Worm (Caenorhabditis elegans) whole organism, L2 larva: ENCODE measurements around the gene F42A9.11.

Source experiments
- C34F6.9 ChIP-seq: fragments of 150-350 bp; optimal IDR thresholded peaks from 2 replicates; lab custom pipeline; 2014; ENCODE audit warnings: missing biosample characterization, missing genetic modification characterization
- F13H6.1 ChIP-seq: sonication (generic microtip); optimal IDR thresholded peaks from 2 replicates; lab custom pipeline; 2016; ENCODE audit warnings: missing genetic modification characterization, missing compliant biosample characterization
- ZK546.5 ChIP-seq: sonication (generic microtip); optimal IDR thresholded peaks from 2 replicates; lab custom pipeline; 2017; ENCODE audit warnings: missing biosample characterization, missing genetic modification characterization
- alr-1 ChIP-seq: fragments of 150-350 bp; optimal IDR thresholded peaks from 2 replicates; lab custom pipeline; 2014; ENCODE audit warnings: missing biosample characterization, missing genetic modification characterization
- blmp-1 ChIP-seq: sonication (generic microtip); optimal IDR thresholded peaks from 2 replicates; lab custom pipeline; 2017; ENCODE audit warnings: missing genetic modification characterization, mild to moderate bottlenecking, missing compliant biosample characterization, antibody characterized with exemption, moderate library complexity; ENCODE audit not compliant: insufficient read depth
- ceh-82 ChIP-seq: fragments of 150-350 bp; optimal IDR thresholded peaks from 2 replicates; lab custom pipeline; 2014; ENCODE audit warnings: missing biosample characterization, missing genetic modification characterization
- crh-2 ChIP-seq: sonication (generic microtip); optimal IDR thresholded peaks from 2 replicates; lab custom pipeline; 2017; ENCODE audit warnings: missing biosample characterization, missing genetic modification characterization
- dmd-4 ChIP-seq: sonication (generic microtip); optimal IDR thresholded peaks from 2 replicates; lab custom pipeline; 2017; ENCODE audit warnings: missing biosample characterization, missing genetic modification characterization
- elt-1 ChIP-seq: fragments of 150-350 bp; optimal IDR thresholded peaks from 2 replicates; lab custom pipeline; 2014; ENCODE audit warnings: missing biosample characterization, missing genetic modification characterization
- elt-3 ChIP-seq: sonication (generic microtip); optimal IDR thresholded peaks from 2 replicates; lab custom pipeline; 2017; ENCODE audit warnings: missing biosample characterization, missing genetic modification characterization
- fos-1 ChIP-seq: fragments of 150-350 bp; optimal IDR thresholded peaks from 2 replicates; lab custom pipeline; 2014; ENCODE audit warnings: missing biosample characterization, missing genetic modification characterization
- gmeb-1 ChIP-seq: fragments of 150-350 bp; optimal IDR thresholded peaks from 2 replicates; lab custom pipeline; 2014; ENCODE audit warnings: missing biosample characterization, missing genetic modification characterization
- lin-11 ChIP-seq: fragments of 150-350 bp; sonication (generic microtip); optimal IDR thresholded peaks from 2 replicates; lab custom pipeline; 2014; ENCODE audit warnings: missing biosample characterization, missing genetic modification characterization, inconsistent platforms, mixed read lengths
- lin-39 ChIP-seq: fragments of 150-350 bp; optimal IDR thresholded peaks from 2 replicates; lab custom pipeline; 2014; ENCODE audit warnings: missing biosample characterization, missing genetic modification reagents, missing genetic modification characterization
- lsy-2 ChIP-seq, 2 experiments: fragments of 150-350 bp in 1 of 2; sonication (generic microtip) in 1 of 2; optimal IDR thresholded peaks; 2 replicates each; lab custom pipeline; 2014 to 2017; ENCODE audit warnings: missing biosample characterization in 2 of 2, missing genetic modification characterization in 2 of 2
- mab-5 ChIP-seq: fragments of 150-350 bp; optimal IDR thresholded peaks from 2 replicates; lab custom pipeline; 2014; ENCODE audit warnings: missing biosample characterization, missing genetic modification characterization
- mbf-1 ChIP-seq: sonication (generic microtip); optimal IDR thresholded peaks from 2 replicates; lab custom pipeline; 2017; ENCODE audit warnings: missing biosample characterization, missing genetic modification characterization
- mdl-1 ChIP-seq, 2 experiments: fragments of 150-350 bp in 1 of 2; sonication (generic microtip) in 1 of 2; optimal IDR thresholded peaks; 2 replicates each; lab custom pipeline; 2017; ENCODE audit warnings: missing biosample characterization in 2 of 2, missing genetic modification characterization in 2 of 2
- nhr-12 ChIP-seq: fragments of 150-350 bp; optimal IDR thresholded peaks from 2 replicates; lab custom pipeline; 2014; ENCODE audit warnings: missing biosample characterization, missing genetic modification characterization
- nhr-23 ChIP-seq: fragments of 150-350 bp; optimal IDR thresholded peaks from 2 replicates; lab custom pipeline; 2014; ENCODE audit warnings: missing biosample characterization, missing genetic modification reagents, missing genetic modification characterization
- nhr-237 ChIP-seq: fragments of 150-350 bp; optimal IDR thresholded peaks from 2 replicates; lab custom pipeline; 2014; ENCODE audit warnings: missing biosample characterization, missing genetic modification characterization
- nhr-25 ChIP-seq: fragments of 150-350 bp; sonication (generic microtip); optimal IDR thresholded peaks from 3 replicates; lab custom pipeline; 2014; ENCODE audit warnings: missing biosample characterization, missing genetic modification characterization
- nhr-6 ChIP-seq: fragments of 150-350 bp; optimal IDR thresholded peaks from 2 replicates; lab custom pipeline; 2014; ENCODE audit warnings: missing biosample characterization, missing genetic modification characterization
- nhr-77 ChIP-seq: fragments of 150-350 bp; optimal IDR thresholded peaks from 2 replicates; lab custom pipeline; 2014; ENCODE audit warnings: missing biosample characterization, missing genetic modification characterization
- sem-4 ChIP-seq: fragments of 150-350 bp; optimal IDR thresholded peaks from 2 replicates; lab custom pipeline; 2014; ENCODE audit warnings: missing biosample characterization, missing genetic modification reagents, missing genetic modification characterization
- skn-1 ChIP-seq: sonication (generic microtip); optimal IDR thresholded peaks from 2 replicates; lab custom pipeline; 2017; ENCODE audit warnings: missing biosample characterization, missing genetic modification characterization
- snpc-4 ChIP-seq: fragments of 150-350 bp; optimal IDR thresholded peaks from 2 replicates; lab custom pipeline; 2014; ENCODE audit warnings: missing biosample characterization, missing genetic modification characterization
- unc-55 ChIP-seq: fragments of 150-350 bp; sonication (generic microtip); optimal IDR thresholded peaks from 3 replicates; lab custom pipeline; 2014; ENCODE audit warnings: missing biosample characterization, missing genetic modification reagents, missing genetic modification characterization
- unc-62 ChIP-seq: fragments of 150-350 bp; optimal IDR thresholded peaks from 2 replicates; lab custom pipeline; 2014; ENCODE audit warnings: missing biosample characterization, missing genetic modification reagents, missing genetic modification characterization
- ztf-11 ChIP-seq: sonication (generic microtip); optimal IDR thresholded peaks from 2 replicates; lab custom pipeline; 2017; ENCODE audit warnings: missing biosample characterization, missing genetic modification characterization

F42A9.11 gene

ce11 chrIV:8631033-8631432 is 3.6 kb downstream of the F42A9.11 start, which contains the start of gene dgk-4:
dgk-4 (plus strand) TSS chrIV:8631333.
- TF ChIP-seq mdl-1 (tag; optimal IDR thresholded peaks at IDR 0.05; lab: Kevin White, UChicago), result no peak
- no peak for TF ChIP-seq alr-1 (tag; lab: Kevin White, UChicago)
- no peak for TF ChIP-seq lin-39
- TF ChIP-seq nhr-77 (tag; lab: Kevin White, UChicago), result no peak
- no peak for TF ChIP-seq ztf-11 (tag; lab: Kevin White, UChicago)
- no peak for TF ChIP-seq elt-1 (tag; lab: Kevin White, UChicago)
- TF ChIP-seq nhr-25 (tag; lab: Kevin White, UChicago), result no peak

DNA sequence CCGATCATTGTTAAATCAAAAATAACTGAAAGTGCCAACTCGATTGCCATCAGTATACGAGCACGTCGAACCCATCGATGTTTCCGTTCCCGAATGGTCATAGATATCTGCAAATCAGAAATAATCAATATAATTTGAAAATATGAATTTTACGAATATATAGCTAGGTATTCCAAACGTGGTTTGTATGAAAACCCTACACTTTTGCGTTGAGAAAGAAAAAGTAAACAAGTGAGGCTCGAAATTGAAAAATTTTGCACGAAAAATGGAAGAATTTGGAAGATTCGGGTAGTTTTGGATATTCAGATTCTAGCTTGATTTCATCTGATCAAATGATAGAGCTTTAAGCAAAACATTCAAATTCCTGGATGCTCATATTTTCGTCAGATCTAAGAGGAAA is 11.3 kb downstream of the F42A9.11 start, which contains the start of gene F42A9.9:
F42A9.9 (minus strand) TSS at position 101 of the 400 bp plus-strand sequence.
- TF ChIP-seq unc-55 (GFP tag; lab: Kevin White, UChicago) (no peak), nhr-237 (tag; lab: Kevin White, UChicago) (no peak), elt-3 (tag; lab: Kevin White, UChicago) (no peak), nhr-12 (tag; lab: Kevin White, UChicago) (no peak), F13H6.1 (tag; lab: Kevin White, UChicago) (no peak), C34F6.9 (tag; lab: Kevin White, UChicago) (no peak), mdl-1 (tag; optimal IDR thresholded peaks at IDR 0.05; lab: Kevin White, UChicago) (no peak), lsy-2 (tag; optimal IDR thresholded peaks at IDR 0.05; lab: Kevin White, UChicago) (no peak), blmp-1 (no peak), ztf-11 (tag; lab: Kevin White, UChicago) (no peak), unc-62 (GFP tag; lab: Kevin White, UChicago) (no peak), sem-4 (tag; lab: Kevin White, UChicago) (no peak), lin-39 (no peak), nhr-25 (tag; lab: Kevin White, UChicago) (no peak), elt-1 (tag; lab: Kevin White, UChicago) (no peak), nhr-23 (tag; lab: Kevin White, UChicago) (no peak), snpc-4 (tag; lab: Kevin White, UChicago) (no peak), ceh-82 (tag; lab: Kevin White, UChicago) (no peak), skn-1 (tag; lab: Kevin White, UChicago) (no peak), mab-5 (tag; lab: Kevin White, UChicago) (no peak)

ce11 chrIV:8644432-8644831 is 17.0 kb downstream of the F42A9.11 start, which contains the start of gene C49C8.3:
C49C8.3 (plus strand) TSS chrIV:8644732.
- no peak for TF ChIP-seq unc-55 (GFP tag; lab: Kevin White, UChicago)

DNA sequence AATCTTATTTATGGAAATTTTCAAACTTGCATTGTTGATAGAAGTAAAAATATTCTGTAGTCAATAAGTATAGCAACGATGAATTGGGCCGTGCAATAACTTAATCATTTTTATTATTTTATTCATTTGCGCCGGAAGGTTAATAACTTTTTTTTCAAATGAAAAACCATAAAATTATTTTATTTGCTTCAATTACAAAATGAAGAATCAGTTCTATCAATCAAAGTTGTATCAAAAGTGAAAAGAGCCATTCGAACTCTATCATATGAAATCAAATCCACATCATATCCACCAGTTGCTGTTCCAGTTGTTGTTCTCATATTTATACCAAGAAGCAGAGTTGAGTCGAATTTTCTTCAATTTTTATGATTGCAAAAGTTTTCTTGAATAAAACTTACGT is 21.1 kb downstream of the F42A9.11 start, which contains the start of gene cyp-33E1:
cyp-33E1 (minus strand) TSS at position 101 of the 400 bp plus-strand sequence.
- TF ChIP-seq mab-5 (tag; lab: Kevin White, UChicago) (no peak), skn-1 (tag; lab: Kevin White, UChicago) (no peak), lin-11 (tag; lab: Kevin White, UChicago) (no peak), nhr-12 (tag; lab: Kevin White, UChicago) (no peak), unc-55 (GFP tag; lab: Kevin White, UChicago) (no peak), lsy-2 (tag; optimal IDR thresholded peaks at IDR 0.05; lab: Kevin White, UChicago) (no peak), nhr-6 (no peak), F13H6.1 (tag; lab: Kevin White, UChicago) (no peak), dmd-4 (tag; lab: Kevin White, UChicago) (no peak), nhr-77 (tag; lab: Kevin White, UChicago) (no peak), elt-1 (tag; lab: Kevin White, UChicago) (no peak), unc-62 (GFP tag; lab: Kevin White, UChicago) (no peak), C34F6.9 (tag; lab: Kevin White, UChicago) (no peak), gmeb-1 (no peak), mbf-1 (tag; lab: Kevin White, UChicago) (no peak), ZK546.5 (tag; lab: Kevin White, UChicago) (no peak), snpc-4 (tag; lab: Kevin White, UChicago) (no peak)
- TF ChIP-seq, all 48 proteins: peak for 0

- TF ChIP-seq C34F6.9 (tag; lab: Kevin White, UChicago), result peak; percentile 20
- no peak for TF ChIP-seq lin-39
- TF ChIP-seq crh-2 (tag; lab: Kevin White, UChicago), result peak; percentile 20
- no peak for TF ChIP-seq nhr-237 (tag; lab: Kevin White, UChicago)
- peak; percentile 55 for TF ChIP-seq fos-1 (tag; lab: Kevin White, UChicago)
- TF ChIP-seq gmeb-1, result peak; percentile 17
- TF ChIP-seq skn-1 (tag; lab: Kevin White, UChicago), result peak; percentile 57
Measured at ce11 chrIV:8650696-8651095, 23.3 kb downstream of the F42A9.11 start, which contains the start of gene C49C8.2. C49C8.2 (plus strand) TSS chrIV:8651088.
